Worm (Caenorhabditis elegans) whole organism, young adult: ENCODE measurements around the gene ugt-21.

Source experiments
- B0019.2 ChIP-seq: fragments of 200-800 bp; sonication (Bioruptor generic); conservative IDR thresholded peaks from 2 replicates; pipeline ENCODE4 v1.3.6; 2022; ENCODE audit warnings: missing genetic modification reagents, missing genetic modification characterization, missing compliant biosample characterization
- B0035.1 ChIP-seq: sonication (generic microtip); optimal IDR thresholded peaks from 2 replicates; lab custom pipeline; 2016; ENCODE audit warnings: missing genetic modification characterization, mild to moderate bottlenecking, missing compliant biosample characterization, missing genotype, missing genetic modification reagents
- C06A6.2 ChIP-seq: fragments of 200-800 bp; sonication (Bioruptor generic); conservative IDR thresholded peaks from 2 replicates; pipeline ENCODE4 v1.3.6; 2022; ENCODE audit warnings: missing genetic modification characterization, missing compliant biosample characterization
- F23B12.7 ChIP-seq: sonication (generic microtip); optimal IDR thresholded peaks from 2 replicates; lab custom pipeline; 2017; ENCODE audit warnings: missing genetic modification characterization, mild to moderate bottlenecking, missing compliant biosample characterization, antibody characterized with exemption, moderate library complexity; ENCODE audit not compliant: insufficient read depth
- F33H1.4 ChIP-seq: fragments of 200-800 bp; sonication (Bioruptor generic); IDR thresholded peaks from 2 replicates; pipeline ENCODE4 v1.3.6; 2022; ENCODE audit warnings: missing genetic modification reagents, missing genetic modification characterization, missing compliant biosample characterization
- F57A8.1 ChIP-seq: fragments of 200-800 bp; sonication (Bioruptor generic); optimal IDR thresholded peaks from 2 replicates; lab custom pipeline; 2018; ENCODE audit warnings: mild to moderate bottlenecking, missing genetic modification characterization, moderate library complexity, missing compliant biosample characterization
- T26A5.8 ChIP-seq: sonication (generic microtip); optimal IDR thresholded peaks from 2 replicates; lab custom pipeline; 2016; ENCODE audit warnings: missing genetic modification characterization, missing compliant biosample characterization
- Y79H2A.3 ChIP-seq: fragments of 200-800 bp; sonication (Bioruptor generic); conservative IDR thresholded peaks from 2 replicates; pipeline ENCODE4 v1.3.6; 2022; ENCODE audit warnings: missing genetic modification reagents, missing genetic modification characterization, missing compliant biosample characterization
- Y95B8A.8 ChIP-seq: fragments of 200-800 bp; sonication (Bioruptor generic); IDR thresholded peaks from 2 replicates; pipeline ENCODE4 v1.3.6; 2022; ENCODE audit warnings: missing genetic modification reagents, missing genetic modification characterization, missing compliant biosample characterization
- akir-1 ChIP-seq: fragments of 200-800 bp; sonication (Bioruptor generic); optimal IDR thresholded peaks from 2 replicates; lab custom pipeline; 2018; ENCODE audit warnings: mild to moderate bottlenecking, missing genetic modification characterization, moderate library complexity, missing compliant biosample characterization
- cebp-1 ChIP-seq, 2 experiments: fragments of 200-800 bp in 1 of 2; sonication (Bioruptor generic) in 1 of 2; sonication (generic microtip) in 1 of 2; IDR thresholded peaks in 1 of 2; optimal IDR thresholded peaks in 1 of 2; 2 replicates each; pipeline versions ENCODE4 v1.3.6 to Lab custom; 2017 to 2022; ENCODE audit warnings: missing compliant biosample characterization in 2 of 2, missing genetic modification characterization in 2 of 2, mild to moderate bottlenecking in 1 of 2, missing genetic modification reagents in 1 of 2, moderate library complexity in 1 of 2
- ceh-100 ChIP-seq: fragments of 200-800 bp; sonication (Bioruptor generic); IDR thresholded peaks from 2 replicates; pipeline ENCODE4 v1.3.6; 2022; ENCODE audit warnings: missing genetic modification reagents, missing genetic modification characterization, missing compliant biosample characterization
- ceh-58 ChIP-seq: fragments of 200-800 bp; sonication (Bioruptor generic); IDR thresholded peaks from 2 replicates; pipeline ENCODE4 v1.3.6; 2022; ENCODE audit warnings: missing genetic modification characterization, missing compliant biosample characterization
- ceh-91 ChIP-seq: fragments of 200-800 bp; sonication (Bioruptor generic); IDR thresholded peaks from 2 replicates; pipeline ENCODE4 v1.3.6; 2022; ENCODE audit warnings: missing genetic modification reagents, missing genetic modification characterization, missing compliant biosample characterization
- egl-18 ChIP-seq: fragments of 200-800 bp; sonication (Bioruptor generic); IDR thresholded peaks from 2 replicates; pipeline ENCODE4 v1.3.6; 2022; ENCODE audit warnings: missing genetic modification reagents, missing genetic modification characterization, missing compliant biosample characterization
- egl-44 ChIP-seq: fragments of 200-800 bp; sonication (Bioruptor generic); IDR thresholded peaks from 2 replicates; pipeline ENCODE4 v1.3.6; 2022; ENCODE audit warnings: missing genetic modification reagents, missing genetic modification characterization, missing compliant biosample characterization
- ekl-4 ChIP-seq: fragments of 200-800 bp; sonication (Bioruptor generic); IDR thresholded peaks from 2 replicates; pipeline ENCODE4 v1.3.6; 2022; ENCODE audit warnings: missing genetic modification reagents, missing genetic modification characterization, missing compliant biosample characterization
- gei-17 ChIP-seq: fragments of 200-800 bp; sonication (Bioruptor generic); optimal IDR thresholded peaks from 2 replicates; lab custom pipeline; 2018; ENCODE audit warnings: mild to moderate bottlenecking, missing genetic modification characterization, missing compliant biosample characterization
- him-1 ChIP-seq: sonication (generic microtip); optimal IDR thresholded peaks from 2 replicates; lab custom pipeline; 2016; ENCODE audit warnings: missing genotype, missing genetic modification reagents, missing genetic modification characterization, missing compliant biosample characterization
- hmg-1.2 ChIP-seq: fragments of 200-800 bp; sonication (Bioruptor generic); IDR thresholded peaks from 2 replicates; pipeline ENCODE4 v1.3.6; 2022; ENCODE audit warnings: missing genetic modification reagents, missing genetic modification characterization, missing compliant biosample characterization
- hmg-20 ChIP-seq: fragments of 200-800 bp; sonication (Bioruptor generic); IDR thresholded peaks from 2 replicates; pipeline ENCODE4 v1.3.6; 2022; ENCODE audit warnings: missing genetic modification reagents, missing genetic modification characterization, missing compliant biosample characterization
- lin-26 ChIP-seq: fragments of 200-800 bp; sonication (Bioruptor generic); IDR thresholded peaks from 2 replicates; pipeline ENCODE4 v1.3.6; 2022; ENCODE audit warnings: missing genetic modification reagents, missing genetic modification characterization, missing compliant biosample characterization
- lin-54 ChIP-seq: fragments of 200-800 bp; sonication (Bioruptor generic); optimal IDR thresholded peaks from 2 replicates; lab custom pipeline; 2018; ENCODE audit warnings: mild to moderate bottlenecking, missing genetic modification characterization, missing compliant biosample characterization
- lsy-27 ChIP-seq: sonication (generic microtip); optimal IDR thresholded peaks from 2 replicates; lab custom pipeline; 2017; ENCODE audit warnings: missing genetic modification characterization, mild to moderate bottlenecking, missing compliant biosample characterization, antibody characterized with exemption, missing genotype, borderline replicate concordance; ENCODE audit not compliant: insufficient read depth
- madf-6 ChIP-seq: fragments of 200-800 bp; sonication (Bioruptor generic); IDR thresholded peaks from 2 replicates; pipeline ENCODE4 v1.3.6; 2022; ENCODE audit warnings: missing genetic modification reagents, missing genetic modification characterization, missing compliant biosample characterization
- mcd-1 ChIP-seq: fragments of 200-800 bp; sonication (Bioruptor generic); IDR thresholded peaks from 2 replicates; pipeline ENCODE4 v1.3.6; 2022; ENCODE audit warnings: missing genetic modification reagents, missing genetic modification characterization, missing compliant biosample characterization
- mxl-1 ChIP-seq: sonication (generic microtip); optimal IDR thresholded peaks from 2 replicates; lab custom pipeline; 2016; ENCODE audit warnings: missing genetic modification characterization, missing compliant biosample characterization
- nhr-80 ChIP-seq: sonication (generic microtip); optimal IDR thresholded peaks from 2 replicates; lab custom pipeline; 2016; ENCODE audit warnings: missing genetic modification characterization, missing compliant biosample characterization
- nhr-90 ChIP-seq: sonication (generic microtip); optimal IDR thresholded peaks from 2 replicates; lab custom pipeline; 2016; ENCODE audit warnings: missing genotype, mild to moderate bottlenecking, missing genetic modification characterization, missing compliant biosample characterization
- pbrm-1 ChIP-seq: fragments of 200-800 bp; sonication (Bioruptor generic); IDR thresholded peaks from 2 replicates; pipeline ENCODE4 v1.3.6; 2022; ENCODE audit warnings: missing genetic modification reagents, missing genetic modification characterization, missing compliant biosample characterization
- sea-2 ChIP-seq: fragments of 200-800 bp; sonication (Bioruptor generic); IDR thresholded peaks from 2 replicates; pipeline ENCODE4 v1.3.6; 2022; ENCODE audit warnings: missing genetic modification characterization, missing compliant biosample characterization
- snpc-1.1 ChIP-seq: sonication (generic microtip); optimal IDR thresholded peaks from 2 replicates; lab custom pipeline; 2017; ENCODE audit warnings: missing genetic modification characterization, mild to moderate bottlenecking, missing compliant biosample characterization, antibody characterized with exemption, moderate library complexity, missing genotype, missing genetic modification reagents; ENCODE audit not compliant: insufficient read depth
- snpc-1.3 ChIP-seq: sonication (generic microtip); optimal IDR thresholded peaks from 2 replicates; lab custom pipeline; 2017; ENCODE audit warnings: missing genetic modification characterization, mild to moderate bottlenecking, missing compliant biosample characterization, antibody characterized with exemption, moderate library complexity, missing genotype, missing genetic modification reagents; ENCODE audit not compliant: insufficient read depth
- snpc-3.4 ChIP-seq: sonication (generic microtip); optimal IDR thresholded peaks from 2 replicates; lab custom pipeline; 2017; ENCODE audit warnings: missing genetic modification characterization, mild to moderate bottlenecking, missing compliant biosample characterization, antibody characterized with exemption, moderate library complexity, missing genotype, missing genetic modification reagents
- unc-130 ChIP-seq: sonication (generic microtip); optimal IDR thresholded peaks from 2 replicates; lab custom pipeline; 2016; ENCODE audit warnings: missing genetic modification reagents, missing genetic modification characterization, missing compliant biosample characterization
- ztf-18 ChIP-seq: sonication (generic microtip); optimal IDR thresholded peaks from 2 replicates; lab custom pipeline; 2016; ENCODE audit warnings: missing genotype, mild to moderate bottlenecking, missing genetic modification characterization, missing compliant biosample characterization
- ztf-28 ChIP-seq: fragments of 200-800 bp; sonication (Bioruptor generic); IDR thresholded peaks from 2 replicates; pipeline ENCODE4 v1.3.6; 2022; ENCODE audit warnings: missing genetic modification reagents, missing genetic modification characterization, missing compliant biosample characterization

The ugt-21 gene

ce11 chrIV:9525682-9526416, 25.7 kb downstream of the ugt-21 start, which contains the start of gene elo-1 (continued):
- TF ChIP-seq madf-6 (GFP tag; lab: Robert Waterston, UW) (no peak), cebp-1 (GFP tag; IDR thresholded peaks at IDR 0.05; lab: Robert Waterston, UW) (no peak), cebp-1 (tag; optimal IDR thresholded peaks at IDR 0.05; lab: Kevin White, UChicago) (peak; percentile 41), B0019.2 (GFP tag; lab: Robert Waterston, UW) (no peak), unc-130 (GFP tag; lab: Kevin White, UChicago) (no peak), ceh-91 (GFP tag; lab: Robert Waterston, UW) (no peak), sea-2 (GFP tag; lab: Robert Waterston, UW) (no peak), hmg-20 (GFP tag; lab: Robert Waterston, UW) (no peak), lin-54 (peak; percentile 29), snpc-1.3 (no peak), lin-26 (GFP tag; lab: Robert Waterston, UW) (no peak; the same call in 1 of the 2 replicates), Y79H2A.3 (GFP tag; lab: Robert Waterston, UW) (no peak), B0035.1 (no peak), ceh-58 (GFP tag; lab: Robert Waterston, UW) (no peak), pbrm-1 (GFP tag; lab: Robert Waterston, UW) (no peak), egl-18 (GFP tag; lab: Robert Waterston, UW) (no peak), Y95B8A.8 (GFP tag; lab: Robert Waterston, UW) (no peak), nhr-90 (tag; lab: Kevin White, UChicago) (peak; percentile 5), hmg-1.2 (no peak), F33H1.4 (GFP tag; lab: Robert Waterston, UW) (no peak), ztf-18 (tag; lab: Kevin White, UChicago) (no peak), gei-17 (GFP tag; lab: Kevin White, UChicago) (no peak), mxl-1 (tag; lab: Kevin White, UChicago) (no peak)
- TF ChIP-seq, all 124 proteins: peak for 18

- TF ChIP-seq ekl-4 (GFP tag; lab: Robert Waterston, UW), result 0 out of 2 replicates have a peak, but pooled peaks have one; percentile 12
- TF ChIP-seq F23B12.7, result no peak
- peak; percentile 34 for TF ChIP-seq nhr-80 (tag; lab: Kevin White, UChicago)
Observed at ce11 chrIV:9527002-9527401, 26.9 kb downstream of the ugt-21 start.

- TF ChIP-seq snpc-3.4 (tag; lab: Kevin White, UChicago), result no peak
- TF ChIP-seq C06A6.2 (GFP tag; lab: Robert Waterston, UW), result no peak
- no peak for TF ChIP-seq mcd-1 (GFP tag; lab: Robert Waterston, UW)
- no peak for TF ChIP-seq egl-44 (GFP tag; lab: Robert Waterston, UW)
- no peak for TF ChIP-seq snpc-1.1 (tag; lab: Kevin White, UChicago)
- no peak for TF ChIP-seq akir-1 (GFP tag; lab: Kevin White, UChicago)
- TF ChIP-seq T26A5.8 (tag; lab: Kevin White, UChicago), result no peak
- no peak for TF ChIP-seq ztf-28
- TF ChIP-seq ceh-100, result no peak
- TF ChIP-seq him-1 (tag; lab: Kevin White, UChicago), result no peak
- no peak for TF ChIP-seq F57A8.1 (GFP tag; lab: Kevin White, UChicago)
- TF ChIP-seq lsy-27 (tag; lab: Kevin White, UChicago), result no peak
Observed at ce11 chrIV:9529647-9530046, 29.5 kb downstream of the ugt-21 start, which contains the start of gene elo-7. TSS of gene elo-7 (plus strand) at chrIV:9529947.
